Fruit fly (Drosophila melanogaster): ENCODE results near the gene baz.

Gene baz

dm6 chrX:17121600-17121999 lies 38.2 kb upstream of the baz start (continued):
- TF ChIP-seq hkb (optimal IDR thresholded peaks at IDR 0.05) (no peak), hkb (GFP tag; IDR thresholded peaks at IDR 0.05) (0 out of 2 replicates have a peak, but pooled peaks have one; percentile 7), rib (GFP tag; IDR thresholded peaks at IDR 0.05) (no peak), sim (GFP tag; IDR thresholded peaks at IDR 0.05) (no peak)

DNA sequence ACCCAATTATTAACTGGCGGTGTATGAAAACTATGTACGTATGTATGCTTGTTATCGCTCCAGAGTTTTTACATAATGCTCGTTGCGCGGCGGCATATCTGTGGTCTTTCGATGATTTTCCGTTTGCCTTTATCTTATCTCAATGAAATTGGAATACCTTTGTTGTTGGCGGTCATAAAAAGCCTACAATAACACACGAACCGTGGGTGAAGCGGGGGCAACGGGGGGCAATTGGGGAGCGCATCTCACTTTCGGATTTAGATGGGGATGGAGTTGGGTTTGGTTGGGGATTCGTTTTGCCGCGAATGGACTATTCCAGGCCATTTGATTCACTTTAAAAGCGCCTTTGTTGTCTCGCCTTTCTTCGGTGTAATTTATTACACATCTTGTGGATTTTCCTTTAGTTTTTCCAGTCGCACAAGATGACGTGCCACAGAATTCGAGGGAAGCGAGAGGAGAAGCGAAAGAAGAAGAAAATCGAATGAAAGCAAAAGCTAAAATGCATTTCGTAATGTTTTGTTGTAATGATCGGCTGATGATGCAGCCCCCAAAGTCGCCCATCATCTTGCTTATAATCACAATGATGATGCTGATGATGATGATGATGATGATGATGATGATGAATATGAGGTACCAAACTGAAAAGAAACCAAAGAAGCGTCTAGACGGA lies 37.2 kb upstream of the baz start:
- peak; percentile 58 for TF ChIP-seq exex (tag; optimal IDR thresholded peaks at IDR 0.05)
- 0 out of 3 replicates have a peak, but pooled peaks have one; percentile 22 for TF ChIP-seq Aef1 (GFP tag; IDR thresholded peaks at IDR 0.05)
- peak in 1 of 2 experiments; percentile 74 for TF ChIP-seq Pdp1 (GFP tag; optimal IDR thresholded peaks at IDR 0.05)
- TF ChIP-seq CG32772 (GFP tag; IDR thresholded peaks at IDR 0.05): no peak
- no peak for TF ChIP-seq CG3838 (GFP tag; optimal IDR thresholded peaks at IDR 0.05)
- no peak for TF ChIP-seq CG9932 (GFP tag; IDR thresholded peaks at IDR 0.05)
- no peak for TF ChIP-seq CG30431 (GFP tag; optimal IDR thresholded peaks at IDR 0.05)
- TF ChIP-seq sd (tag; optimal IDR thresholded peaks at IDR 0.05): peak; percentile 48
- TF ChIP-seq Hmx (GFP tag; optimal IDR thresholded peaks at IDR 0.05): no peak
- TF ChIP-seq gcm2 (GFP tag; optimal IDR thresholded peaks at IDR 0.05): no peak
- peak; percentile 38; the same call in 1 of the 3 replicates for TF ChIP-seq CG2199 (GFP tag; IDR thresholded peaks at IDR 0.05)
- TF ChIP-seq pros (GFP tag; optimal IDR thresholded peaks at IDR 0.05): peak; percentile 64
- TF ChIP-seq sug (tag; optimal IDR thresholded peaks at IDR 0.05): peak; percentile 49
- TF ChIP-seq cad (GFP tag; optimal IDR thresholded peaks at IDR 0.05): no peak
- TF ChIP-seq fu2 (GFP tag; optimal IDR thresholded peaks at IDR 0.05): no peak
- TF ChIP-seq lab (GFP tag; optimal IDR thresholded peaks at IDR 0.05): peak; percentile 37
- TF ChIP-seq CG34422 (GFP tag; IDR thresholded peaks at IDR 0.05): no peak
- no peak for TF ChIP-seq Chrac-16 (GFP tag; optimal IDR thresholded peaks at IDR 0.05)
- no peak for TF ChIP-seq CG3163 (GFP tag; optimal IDR thresholded peaks at IDR 0.05)
- no peak for TF ChIP-seq HmgD (GFP tag; optimal IDR thresholded peaks at IDR 0.05)
- TF ChIP-seq gcm (GFP tag; optimal IDR thresholded peaks at IDR 0.05): no peak
- TF ChIP-seq CG4707 (GFP tag; optimal IDR thresholded peaks at IDR 0.05): no peak
- no peak for TF ChIP-seq CG10366 (GFP tag; IDR thresholded peaks at IDR 0.05)
- TF ChIP-seq ranshi (GFP tag; IDR thresholded peaks at IDR 0.05): no peak
- no peak for TF ChIP-seq gt (GFP tag; IDR thresholded peaks at IDR 0.05)
- peak; percentile 67 for TF ChIP-seq CG17385 (GFP tag; optimal IDR thresholded peaks at IDR 0.05)
- no peak for TF ChIP-seq Mad (GFP tag; optimal IDR thresholded peaks at IDR 0.05)
- TF ChIP-seq Blimp-1 (GFP tag; optimal IDR thresholded peaks at IDR 0.05): peak; percentile 94
- TF ChIP-seq CkIIα-i1 (GFP tag; IDR thresholded peaks at IDR 0.05): no peak
- TF ChIP-seq CG33557 (GFP tag; optimal IDR thresholded peaks at IDR 0.05): peak; percentile 6
- no peak for TF ChIP-seq Dad (GFP tag; optimal IDR thresholded peaks at IDR 0.05)
- no peak for TF ChIP-seq ash1 (GFP tag; optimal IDR thresholded peaks at IDR 0.05)
- no peak for TF ChIP-seq CG17802 (tag; optimal IDR thresholded peaks at IDR 0.05)
- no peak for TF ChIP-seq CG18619 (GFP tag; optimal IDR thresholded peaks at IDR 0.05)
- TF ChIP-seq sens (GFP tag): peak; percentile 31
- TF ChIP-seq crol (GFP tag; IDR thresholded peaks at IDR 0.05): peak; percentile 88
- TF ChIP-seq CG1792 (GFP tag; optimal IDR thresholded peaks at IDR 0.05): no peak
- TF ChIP-seq GATAe (GFP tag; conservative IDR thresholded peaks at IDR 0.05): peak; percentile 69
- no peak for TF ChIP-seq lov (optimal IDR thresholded peaks at IDR 0.05)
- no peak for TF ChIP-seq lov (GFP tag; IDR thresholded peaks at IDR 0.05)
- no peak for TF ChIP-seq Bgb (GFP tag; IDR thresholded peaks at IDR 0.05; ENCODE audit: partially characterized antibody)
- no peak for TF ChIP-seq ewg (GFP tag; optimal IDR thresholded peaks at IDR 0.05)
- 0 out of 4 replicates have a peak, but pooled peaks have one; percentile 43 for TF ChIP-seq chinmo (GFP tag; IDR thresholded peaks at IDR 0.05; ENCODE audit: partially characterized antibody)
- peak; percentile 29 for TF ChIP-seq CG12769 (tag; optimal IDR thresholded peaks at IDR 0.05)
- TF ChIP-seq CG4360 (GFP tag; IDR thresholded peaks at IDR 0.05): peak; percentile 46; the same call in 1 of the 2 replicates
- no peak for TF ChIP-seq Hsf (GFP tag; optimal IDR thresholded peaks at IDR 0.05)

Data from whole organism, embryonic.